Worm (Caenorhabditis elegans) whole organism, midembryonic: ENCODE results near the gene dnj-11.

Source experiments
- T22C8.4 ChIP-seq: fragments of 200-800 bp; sonication (Bioruptor generic); IDR thresholded peaks from 2 replicates; pipeline ENCODE4 v1.3.6; 2022; ENCODE audit warnings: missing genetic modification characterization, missing compliant biosample characterization
- cog-1 ChIP-seq: sonication (generic microtip); optimal IDR thresholded peaks from 2 replicates; lab custom pipeline; 2016; ENCODE audit warnings: missing genetic modification characterization, missing compliant biosample characterization
- flt-1 ChIP-seq: fragments of 200-800 bp; sonication (Bioruptor generic); IDR thresholded peaks from 2 replicates; pipeline ENCODE4 v1.3.6; 2022; ENCODE audit warnings: missing genetic modification characterization, missing compliant biosample characterization
- med-1 ChIP-seq: sonication (generic microtip); optimal IDR thresholded peaks from 2 replicates; lab custom pipeline; 2017; ENCODE audit warnings: missing genetic modification characterization, mild to moderate bottlenecking, missing compliant biosample characterization, antibody characterized with exemption, missing genetic modification reagents; ENCODE audit not compliant: insufficient read depth
- ztf-23 ChIP-seq: fragments of 200-800 bp; sonication (Bioruptor generic); IDR thresholded peaks from 2 replicates; pipeline ENCODE4 v1.3.6; 2022; ENCODE audit warnings: missing genetic modification reagents, missing genetic modification characterization, missing compliant biosample characterization
- ztf-29 ChIP-seq: fragments of 200-800 bp; sonication (Bioruptor generic); IDR thresholded peaks from 2 replicates; pipeline ENCODE4 v1.3.6; 2022; ENCODE audit warnings: missing genetic modification reagents, missing genetic modification characterization, missing compliant biosample characterization

DNA sequence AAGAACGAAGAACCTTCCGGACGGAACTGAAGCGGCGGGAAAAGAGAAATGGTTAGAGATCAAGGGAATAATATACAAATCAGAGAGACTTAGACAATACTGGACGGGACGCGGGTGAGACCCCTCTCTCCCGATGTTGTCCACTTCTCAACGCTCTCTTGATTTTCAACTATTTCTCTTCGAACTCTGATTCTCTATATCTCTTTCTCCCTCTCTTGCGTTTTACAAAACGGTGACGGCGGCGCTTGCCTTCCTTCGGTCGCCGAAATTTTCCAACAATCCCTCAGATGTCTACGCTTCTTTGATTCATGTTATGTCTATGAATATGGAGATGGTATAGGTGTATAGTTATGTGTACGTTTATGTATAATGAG lies 9.0 kb upstream of the dnj-11 start:
- TF ChIP-seq flt-1 (GFP tag; lab: Robert Waterston, UW) (no peak), ztf-29 (GFP tag; lab: Robert Waterston, UW) (no peak), ztf-23 (no peak), med-1 (no peak), cog-1 (tag; lab: Kevin White, UChicago) (peak; percentile 1), T22C8.4 (GFP tag; lab: Robert Waterston, UW) (no peak)
